Fruit fly (Drosophila melanogaster) whole organism, embryonic: ENCODE results near the gene CG14960.

Experiments
- ATbp ChIP-seq: fragments of 200-800 bp; sonication (Bioruptor generic); optimal IDR thresholded peaks from 2 replicates; lab custom pipeline; 2017; ENCODE audit warnings: missing biosample characterization, mild to moderate bottlenecking, missing genetic modification characterization, missing genetic modification reagents
- B-H2 ChIP-seq: fragments of 200-800 bp; sonication (Bioruptor generic); optimal IDR thresholded peaks from 2 replicates; lab custom pipeline; 2018; ENCODE audit warnings: missing biosample characterization, mild to moderate bottlenecking, missing genetic modification characterization
- CG10366 ChIP-seq: fragments of 200-800 bp; sonication (Bioruptor generic); IDR thresholded peaks from 2 replicates; pipeline ENCODE4 v1.3.6; 2022; ENCODE audit warnings: missing biosample characterization, missing genetic modification characterization
- CG11093 ChIP-seq: fragments of 200-800 bp; sonication (Bioruptor generic); IDR thresholded peaks from 3 replicates; pipeline ENCODE4 v1.3.6; 2022; ENCODE audit warnings: missing biosample characterization, missing genetic modification characterization
- CG11560 ChIP-seq: fragments of 200-800 bp; sonication (Bioruptor generic); IDR thresholded peaks from 3 replicates; pipeline ENCODE4 v1.3.6; 2022; ENCODE audit warnings: missing biosample characterization, missing genetic modification characterization
- CG12155 ChIP-seq: fragments of 200-800 bp; sonication (Bioruptor generic); optimal IDR thresholded peaks from 3 replicates; lab custom pipeline; 2016; ENCODE audit warnings: missing biosample characterization, missing genetic modification characterization
- CG13424 ChIP-seq: fragments of 200-800 bp; sonication (Bioruptor generic); optimal IDR thresholded peaks from 2 replicates; lab custom pipeline; 2019; ENCODE audit warnings: missing biosample characterization, mild to moderate bottlenecking, missing genetic modification characterization, moderate library complexity
- CG1529 ChIP-seq: fragments of 200-800 bp; sonication (Bioruptor generic); optimal IDR thresholded peaks from 3 replicates; lab custom pipeline; 2018; ENCODE audit warnings: missing biosample characterization, missing genetic modification characterization
- CG18619 ChIP-seq: fragments of 200-800 bp; sonication (Bioruptor generic); optimal IDR thresholded peaks from 3 replicates; lab custom pipeline; 2017; ENCODE audit warnings: missing biosample characterization, mild to moderate bottlenecking, missing genetic modification characterization
- CG31224 ChIP-seq: fragments of 200-800 bp; sonication (Bioruptor generic); IDR thresholded peaks from 2 replicates; pipeline ENCODE4 v1.3.6; 2022; ENCODE audit warnings: missing biosample characterization, missing genetic modification characterization
- CG3847 ChIP-seq: fragments of 200-800 bp; sonication (Bioruptor generic); IDR thresholded peaks from 2 replicates; pipeline ENCODE4 v1.3.6; 2022; ENCODE audit warnings: missing biosample characterization, missing genetic modification characterization
- CG4360 ChIP-seq: fragments of 200-800 bp; sonication (Bioruptor generic); IDR thresholded peaks from 2 replicates; pipeline ENCODE4 v1.3.6; 2022; ENCODE audit warnings: missing biosample characterization, missing genetic modification characterization
- CG6175 ChIP-seq: fragments of 200-800 bp; sonication (Bioruptor generic); IDR thresholded peaks from 3 replicates; pipeline ENCODE4 v1.3.6; 2022; ENCODE audit warnings: missing biosample characterization, missing genetic modification characterization
- CG9215 ChIP-seq: fragments of 200-800 bp; sonication (Bioruptor generic); IDR thresholded peaks from 2 replicates; pipeline ENCODE4 v1.3.6; 2022; ENCODE audit warnings: missing biosample characterization, missing genetic modification characterization
- CHES-1-like ChIP-seq: fragments of 200-800 bp; sonication (Bioruptor generic); optimal IDR thresholded peaks from 2 replicates; lab custom pipeline; 2016; ENCODE audit warnings: missing biosample characterization, missing genetic modification characterization
- CrebB ChIP-seq: fragments of 200-800 bp; sonication (Bioruptor generic); optimal IDR thresholded peaks from 3 replicates; lab custom pipeline; 2018; ENCODE audit warnings: missing biosample characterization, mild to moderate bottlenecking, missing genetic modification characterization
- Dip3 ChIP-seq: fragments of 200-800 bp; sonication (Bioruptor generic); optimal IDR thresholded peaks from 3 replicates; lab custom pipeline; 2016; ENCODE audit warnings: missing biosample characterization, missing genetic modification characterization
- Gsc ChIP-seq: fragments of 200-800 bp; sonication (Bioruptor generic); IDR thresholded peaks from 2 replicates; pipeline ENCODE4 v1.3.6; 2022; ENCODE audit warnings: missing biosample characterization, missing genetic modification characterization
- HHEX ChIP-seq: fragments of 200-800 bp; sonication (Bioruptor generic); optimal IDR thresholded peaks from 3 replicates; lab custom pipeline; 2017; ENCODE audit warnings: missing biosample characterization, mild to moderate bottlenecking, missing genetic modification characterization, missing genetic modification reagents
- MBD-R2 ChIP-seq: fragments of 200-800 bp; sonication (Bioruptor generic); IDR thresholded peaks from 2 replicates; pipeline ENCODE4 v1.3.6; 2022; ENCODE audit warnings: missing biosample characterization, missing genetic modification characterization
- Med ChIP-seq: fragments of 200-800 bp; sonication (Bioruptor generic); peaks from one replicate; lab custom pipeline; 2016; ENCODE audit warnings: missing biosample characterization, missing genetic modification characterization, mild to moderate bottlenecking, inconsistent platforms, moderate library complexity
- NK7.1 ChIP-seq: fragments of 200-800 bp; sonication (Bioruptor generic); optimal IDR thresholded peaks from 3 replicates; lab custom pipeline; 2016; ENCODE audit warnings: missing biosample characterization, missing genetic modification characterization
- Oaz ChIP-seq: fragments of 200-800 bp; sonication (Bioruptor generic); IDR thresholded peaks from 2 replicates; pipeline ENCODE4 v1.3.6; 2022; ENCODE audit warnings: missing biosample characterization, missing genetic modification characterization
- Opbp ChIP-seq: fragments of 200-800 bp; sonication (Bioruptor generic); IDR thresholded peaks from 3 replicates; pipeline ENCODE4 v1.3.6; 2022; ENCODE audit warnings: missing biosample characterization, missing genetic modification characterization; ENCODE audit not compliant: partially characterized antibody
- Ptx1 ChIP-seq: fragments of 200-800 bp; sonication (Bioruptor generic); IDR thresholded peaks from 2 replicates; pipeline ENCODE4 v1.3.6; 2022; ENCODE audit warnings: missing biosample characterization, missing genetic modification characterization
- Rx ChIP-seq: fragments of 200-800 bp; sonication (Bioruptor generic); IDR thresholded peaks from 2 replicates; pipeline ENCODE4 v1.3.6; 2022; ENCODE audit warnings: missing biosample characterization, missing genetic modification characterization
- Sox100B ChIP-seq: fragments of 200-800 bp; sonication (Bioruptor generic); optimal IDR thresholded peaks from 3 replicates; lab custom pipeline; 2018; ENCODE audit warnings: missing biosample characterization, mild to moderate bottlenecking, missing genetic modification characterization
- Trl ChIP-seq, 3 experiments: fragments of >200 bp in 2 of 3; fragments of 200-800 bp in 1 of 3; sonication (Bioruptor generic) in 1 of 3; optimal IDR thresholded peaks; 2 replicates in 1 of 3; 3 replicates in 2 of 3; lab custom pipeline; 2016 to 2017; ENCODE audit warnings: missing biosample characterization in 1 of 3, missing genetic modification characterization in 1 of 3
- aop ChIP-seq: fragments of 200-800 bp; sonication (Bioruptor generic); IDR thresholded peaks from 2 replicates; pipeline ENCODE4 v1.3.6; 2022; ENCODE audit warnings: missing biosample characterization, missing genetic modification characterization
- cad ChIP-seq: fragments of >200 bp; optimal IDR thresholded peaks from 2 replicates; lab custom pipeline; 2017; ENCODE audit warnings: missing biosample characterization, missing genetic modification characterization
- cg ChIP-seq: fragments of 200-800 bp; sonication (Bioruptor generic); optimal IDR thresholded peaks from 3 replicates; lab custom pipeline; 2019; ENCODE audit warnings: missing biosample characterization, mild to moderate bottlenecking, missing genetic modification characterization, moderate library complexity
- chinmo ChIP-seq: fragments of 200-800 bp; sonication (Bioruptor generic); IDR thresholded peaks from 4 replicates; pipeline ENCODE4 v1.3.6; 2022; ENCODE audit warnings: missing biosample characterization, missing genetic modification characterization; ENCODE audit not compliant: partially characterized antibody
- dan ChIP-seq: fragments of 200-800 bp; sonication (Bioruptor generic); IDR thresholded peaks from 2 replicates; pipeline ENCODE4 v1.3.6; 2022; ENCODE audit warnings: missing biosample characterization, missing genetic modification characterization
- gem ChIP-seq: fragments of 200-800 bp; sonication (Bioruptor generic); optimal IDR thresholded peaks from 2 replicates; lab custom pipeline; 2019; ENCODE audit warnings: missing biosample characterization, mild to moderate bottlenecking, missing genetic modification characterization, moderate library complexity
- gfzf ChIP-seq: fragments of 200-800 bp; sonication (Bioruptor generic); optimal IDR thresholded peaks from 2 replicates; lab custom pipeline; 2016; ENCODE audit warnings: missing biosample characterization, mild to moderate bottlenecking, missing genetic modification characterization, moderate library complexity
- gsb-n ChIP-seq: fragments of 200-800 bp; sonication (Bioruptor generic); optimal IDR thresholded peaks from 3 replicates; lab custom pipeline; 2018; ENCODE audit warnings: missing biosample characterization, mild to moderate bottlenecking, missing genetic modification characterization
- ind ChIP-seq: fragments of 200-800 bp; sonication (Bioruptor generic); optimal IDR thresholded peaks from 3 replicates; lab custom pipeline; 2016; ENCODE audit warnings: missing biosample characterization, missing genetic modification characterization
- maf-S ChIP-seq: fragments of 200-800 bp; sonication (Bioruptor generic); optimal IDR thresholded peaks from 2 replicates; lab custom pipeline; 2016; ENCODE audit warnings: missing biosample characterization, missing genetic modification characterization
- nau ChIP-seq: fragments of 200-800 bp; sonication (Bioruptor generic); optimal IDR thresholded peaks from 3 replicates; lab custom pipeline; 2017; ENCODE audit warnings: missing biosample characterization, mild to moderate bottlenecking, missing genetic modification characterization, missing genetic modification reagents
- nmo ChIP-seq: fragments of 200-800 bp; sonication (Bioruptor generic); optimal IDR thresholded peaks from 2 replicates; lab custom pipeline; 2018; ENCODE audit warnings: missing biosample characterization, mild to moderate bottlenecking, missing genetic modification characterization, moderate library complexity
- nom ChIP-seq: fragments of 200-800 bp; sonication (Bioruptor generic); optimal IDR thresholded peaks from 2 replicates; lab custom pipeline; 2017; ENCODE audit warnings: missing biosample characterization, missing genetic modification characterization, mild to moderate bottlenecking, moderate library complexity, missing genetic modification reagents
- odd ChIP-seq: fragments of 200-800 bp; sonication (Bioruptor generic); optimal IDR thresholded peaks from 2 replicates; lab custom pipeline; 2017; ENCODE audit warnings: missing biosample characterization, mild to moderate bottlenecking, missing genetic modification characterization
- org-1 ChIP-seq: fragments of 200-800 bp; sonication (Bioruptor generic); optimal IDR thresholded peaks from 2 replicates; lab custom pipeline; 2017; ENCODE audit warnings: missing biosample characterization, missing genetic modification characterization
- psq ChIP-seq: fragments of 200-800 bp; sonication (Bioruptor generic); optimal IDR thresholded peaks from 2 replicates; lab custom pipeline; 2017; ENCODE audit warnings: missing biosample characterization, missing genetic modification characterization
- row ChIP-seq: fragments of 200-800 bp; sonication (Bioruptor generic); IDR thresholded peaks from 3 replicates; pipeline ENCODE4 v1.3.6; 2022; ENCODE audit warnings: missing biosample characterization, missing genetic modification characterization
- salm ChIP-seq: fragments of 200-800 bp; sonication (Bioruptor generic); optimal IDR thresholded peaks from 2 replicates; lab custom pipeline; 2018; ENCODE audit warnings: missing biosample characterization, mild to moderate bottlenecking, missing genetic modification characterization
- sens-2 ChIP-seq: fragments of 200-800 bp; sonication (Bioruptor generic); IDR thresholded peaks from 2 replicates; pipeline ENCODE4 v1.3.6; 2022; ENCODE audit warnings: missing biosample characterization, missing genetic modification characterization
- slou ChIP-seq: fragments of 200-800 bp; sonication (Bioruptor generic); optimal IDR thresholded peaks from 3 replicates; lab custom pipeline; 2016; ENCODE audit warnings: missing biosample characterization, missing genetic modification characterization
- tgo ChIP-seq: fragments of 200-800 bp; sonication (Bioruptor generic); IDR thresholded peaks from 3 replicates; pipeline ENCODE4 v1.3.6; 2022; ENCODE audit warnings: missing biosample characterization, missing genetic modification characterization
- vvl ChIP-seq: fragments of 200-800 bp; sonication (Bioruptor generic); IDR thresholded peaks from 2 replicates; pipeline ENCODE4 v1.3.6; 2022; ENCODE audit warnings: missing biosample characterization, missing genetic modification characterization
- zfh1 ChIP-seq: fragments of 200-800 bp; sonication (Bioruptor generic); IDR thresholded peaks from 3 replicates; pipeline ENCODE4 v1.3.6; 2022; ENCODE audit warnings: missing biosample characterization, missing genetic modification characterization

The CG14960 gene

DNA sequence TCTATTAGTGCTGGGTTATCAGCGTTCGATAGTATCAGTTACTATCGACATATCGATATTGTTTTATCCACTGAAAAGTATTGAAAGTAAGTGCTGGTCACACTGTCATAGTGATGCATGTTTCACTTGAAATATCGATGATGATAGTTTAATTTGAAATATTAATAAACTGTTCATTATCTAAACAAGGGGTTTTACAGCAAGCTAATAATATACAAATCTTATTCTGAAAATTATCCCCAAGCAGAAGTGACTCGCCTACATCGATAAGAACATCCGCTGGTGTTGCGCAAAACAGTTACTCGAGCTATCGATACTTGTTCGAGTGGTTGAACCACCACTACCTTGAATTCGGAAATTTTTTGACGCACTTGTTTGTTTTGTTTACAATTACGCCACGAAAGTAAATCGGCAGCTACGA is 48.4 kb downstream of the CG14960 start, which contains the start of the genes PIG-C, CG12016 and Dpm2 (continued):
- TF ChIP-seq slou (GFP tag; lab: Kevin White, UChicago), result no peak
- TF ChIP-seq vvl, result peak; percentile 61
- peak; percentile 93 for TF ChIP-seq CHES-1-like (GFP tag; lab: Kevin White, UChicago)
- TF ChIP-seq Rx (GFP tag; lab: Robert Waterston, UW), result 0 out of 2 replicates have a peak, but pooled peaks have one; percentile 26
- peak; percentile 5 for TF ChIP-seq psq (GFP tag; lab: Kevin White, UChicago)
- peak; percentile 24 for TF ChIP-seq nom (GFP tag; lab: Kevin White, UChicago)
- TF ChIP-seq cad (GFP tag; lab: Kevin White, UChicago), result no peak
- TF ChIP-seq Trl (optimal IDR thresholded peaks at IDR 0.05; lab: Kevin White, UChicago), result no peak
- TF ChIP-seq Trl (GFP tag; optimal IDR thresholded peaks at IDR 0.05; lab: Kevin White, UChicago), result peak; percentile 78
- TF ChIP-seq cg (GFP tag; lab: Kevin White, UChicago), result no peak
- peak; percentile 48 for TF ChIP-seq Dip3 (GFP tag; lab: Kevin White, UChicago)
- peak; percentile 21 for TF ChIP-seq CrebB
- TF ChIP-seq CG3847 (GFP tag; lab: Robert Waterston, UW), result peak; percentile 85
- peak; percentile 53; the same call in 1 of the 2 replicates for TF ChIP-seq CG31224 (GFP tag; lab: Robert Waterston, UW)
- TF ChIP-seq CG6175 (GFP tag; lab: Robert Waterston, UW), result no peak
- TF ChIP-seq aop (GFP tag; lab: Robert Waterston, UW), result no peak
- TF ChIP-seq Med (GFP tag; lab: Kevin White, UChicago), result peak; percentile 93
- no peak for TF ChIP-seq HHEX
- peak; percentile 69 for TF ChIP-seq Ptx1 (GFP tag; lab: Robert Waterston, UW)
- TF ChIP-seq nmo (GFP tag; lab: Kevin White, UChicago), result peak; percentile 88
- TF ChIP-seq NK7.1, result peak; percentile 26
- peak; percentile 65; the same call in 2 of the 3 replicates for TF ChIP-seq tgo
- TF ChIP-seq odd (GFP tag; lab: Kevin White, UChicago), result no peak
- TF ChIP-seq MBD-R2, result peak; percentile 89
- peak; percentile 47 for TF ChIP-seq CG18619 (GFP tag; lab: Kevin White, UChicago)
- TF ChIP-seq maf-S (GFP tag; lab: Kevin White, UChicago), result peak; percentile 66
- peak; percentile 94 for TF ChIP-seq row (GFP tag; lab: Robert Waterston, UW)
- peak; percentile 72 for TF ChIP-seq CG12155 (GFP tag; lab: Kevin White, UChicago)
- no peak for TF ChIP-seq Sox100B (GFP tag; lab: Kevin White, UChicago)
- TF ChIP-seq Gsc (GFP tag; lab: Robert Waterston, UW), result no peak
- TF ChIP-seq CG10366 (GFP tag; lab: Robert Waterston, UW), result peak; percentile 24; the same call in 1 of the 2 replicates
- peak; percentile 2 for TF ChIP-seq salm (tag; lab: Kevin White, UChicago)
- TF ChIP-seq CG11560, result peak; percentile 38; the same call in 1 of the 3 replicates
- TF ChIP-seq sens-2, result 0 out of 2 replicates have a peak, but pooled peaks have one; percentile 11
- TF ChIP-seq CG4360 (GFP tag; lab: Robert Waterston, UW), result no peak
- peak; percentile 74 for TF ChIP-seq CG13424 (tag; lab: Kevin White, UChicago)
- no peak for TF ChIP-seq dan
- TF ChIP-seq CG11093 (GFP tag; lab: Robert Waterston, UW), result 0 out of 3 replicates have a peak, but pooled peaks have one; percentile 20
- no peak for TF ChIP-seq gsb-n (tag; lab: Kevin White, UChicago)
- TF ChIP-seq zfh1 (GFP tag; lab: Robert Waterston, UW), result peak; percentile 51; the same call in 1 of the 3 replicates
- TF ChIP-seq gfzf (GFP tag; lab: Kevin White, UChicago), result peak; percentile 68
- TF ChIP-seq ATbp (GFP tag; lab: Kevin White, UChicago), result no peak
- no peak for TF ChIP-seq org-1
- TF ChIP-seq nau, result no peak
- peak; percentile 47; the same call in 1 of the 2 replicates for TF ChIP-seq Oaz
- TF ChIP-seq B-H2 (GFP tag; lab: Kevin White, UChicago), result peak; percentile 78
- peak; percentile 96 for TF ChIP-seq Opbp (GFP tag; lab: Robert Waterston, UW)
- TF ChIP-seq gem (tag; lab: Kevin White, UChicago), result no peak
- TF ChIP-seq CG9215 (GFP tag; lab: Robert Waterston, UW), result no peak; the same call in none of the 2 replicates
- TF ChIP-seq chinmo (GFP tag; lab: Robert Waterston, UW), result peak; percentile 95
- TF ChIP-seq ind (GFP tag; lab: Kevin White, UChicago), result peak; percentile 81
- no peak for TF ChIP-seq CG1529 (GFP tag; lab: Kevin White, UChicago)
